Fruit fly (Drosophila melanogaster) whole organism, embryonic: ENCODE results near the gene CG7183.

ENCODE experiments used
- B-H2 ChIP-seq: fragments of 200-800 bp; sonication (Bioruptor generic); optimal IDR thresholded peaks from 2 replicates; lab custom pipeline; 2018; ENCODE audit warnings: missing biosample characterization, mild to moderate bottlenecking, missing genetic modification characterization
- BEAF-32 ChIP-seq: fragments of 200-800 bp; sonication (Bioruptor generic); optimal IDR thresholded peaks from 3 replicates; lab custom pipeline; 2017; ENCODE audit warnings: missing biosample characterization, missing genetic modification characterization, mild to moderate bottlenecking, moderate library complexity, missing genetic modification reagents
- Bdp1 ChIP-seq: fragments of 200-800 bp; sonication (Bioruptor generic); optimal IDR thresholded peaks from 3 replicates; lab custom pipeline; 2016; ENCODE audit warnings: missing biosample characterization, missing genetic modification characterization
- CG12071 ChIP-seq: fragments of 200-800 bp; sonication (Bioruptor generic); optimal IDR thresholded peaks from 3 replicates; lab custom pipeline; 2018; ENCODE audit warnings: missing biosample characterization, mild to moderate bottlenecking, missing genetic modification characterization
- CG12299 ChIP-seq: fragments of 200-800 bp; sonication (Bioruptor generic); optimal IDR thresholded peaks from 2 replicates; lab custom pipeline; 2018; ENCODE audit warnings: missing biosample characterization, mild to moderate bottlenecking, missing genetic modification characterization
- CG12659 ChIP-seq: fragments of 200-800 bp; sonication (Bioruptor generic); optimal IDR thresholded peaks from 3 replicates; lab custom pipeline; 2017; ENCODE audit warnings: mild to moderate bottlenecking, missing biosample characterization, missing genetic modification reagents, missing genetic modification characterization
- CG13287 ChIP-seq: fragments of 200-800 bp; sonication (Bioruptor generic); IDR thresholded peaks from 2 replicates; pipeline ENCODE4 v1.3.6; 2022; ENCODE audit warnings: missing biosample characterization, missing genetic modification characterization; ENCODE audit not compliant: partially characterized antibody
- CG15073 ChIP-seq: fragments of 200-800 bp; sonication (Bioruptor generic); optimal IDR thresholded peaks from 2 replicates; lab custom pipeline; 2016; ENCODE audit warnings: missing biosample characterization, missing genetic modification characterization
- CG16813 ChIP-seq: fragments of 200-800 bp; sonication (Bioruptor generic); IDR thresholded peaks from 3 replicates; pipeline ENCODE4 v1.3.6; 2022; ENCODE audit warnings: missing biosample characterization, missing genetic modification characterization; ENCODE audit not compliant: partially characterized antibody
- CG17385 ChIP-seq: fragments of 200-800 bp; sonication (Bioruptor generic); optimal IDR thresholded peaks from 3 replicates; lab custom pipeline; 2018; ENCODE audit warnings: missing biosample characterization, mild to moderate bottlenecking, missing genetic modification characterization
- CG18476 ChIP-seq: fragments of 200-800 bp; sonication (Bioruptor generic); optimal IDR thresholded peaks from 2 replicates; lab custom pipeline; 2016; ENCODE audit warnings: missing biosample characterization, mild to moderate bottlenecking, missing genetic modification characterization
- CG18764 ChIP-seq: fragments of 200-800 bp; sonication (Bioruptor generic); optimal IDR thresholded peaks from 3 replicates; lab custom pipeline; 2016; ENCODE audit warnings: missing biosample characterization, missing genetic modification characterization
- CG2875 ChIP-seq: fragments of 200-800 bp; sonication (Bioruptor generic); optimal IDR thresholded peaks from 2 replicates; lab custom pipeline; 2017; ENCODE audit warnings: missing biosample characterization, mild to moderate bottlenecking, missing genetic modification characterization, missing genetic modification reagents
- CG30020 ChIP-seq: fragments of 200-800 bp; optimal IDR thresholded peaks from 2 replicates; lab custom pipeline; 2019; ENCODE audit warnings: missing biosample characterization, mild to moderate bottlenecking, missing genetic modification characterization, moderate library complexity
- CG31365 ChIP-seq: fragments of 200-800 bp; sonication (Bioruptor generic); optimal IDR thresholded peaks from 2 replicates; lab custom pipeline; 2018; ENCODE audit warnings: missing biosample characterization, mild to moderate bottlenecking, missing genetic modification characterization
- CG34224 ChIP-seq: fragments of 200-800 bp; sonication (Bioruptor generic); IDR thresholded peaks from 3 replicates; pipeline ENCODE4 v1.3.6; 2022; ENCODE audit warnings: missing biosample characterization, missing genetic modification characterization; ENCODE audit not compliant: partially characterized antibody
- CG4854 ChIP-seq: fragments of 200-800 bp; sonication (Bioruptor generic); optimal IDR thresholded peaks from 2 replicates; lab custom pipeline; 2016; ENCODE audit warnings: missing biosample characterization, missing genetic modification characterization, inconsistent platforms
- CG6654 ChIP-seq: fragments of 200-800 bp; sonication (Bioruptor generic); optimal IDR thresholded peaks from 2 replicates; lab custom pipeline; 2017; ENCODE audit warnings: missing biosample characterization, mild to moderate bottlenecking, missing genetic modification characterization
- CG6689 ChIP-seq: fragments of 200-800 bp; sonication (Bioruptor generic); IDR thresholded peaks from 2 replicates; pipeline ENCODE4 v1.3.6; 2022; ENCODE audit warnings: missing biosample characterization, missing genetic modification characterization
- CG6854 ChIP-seq: fragments of 200-800 bp; sonication (Bioruptor generic); optimal IDR thresholded peaks from 3 replicates; lab custom pipeline; 2017; ENCODE audit warnings: missing biosample characterization, mild to moderate bottlenecking, missing genetic modification characterization
- CG7745 ChIP-seq: fragments of 200-800 bp; sonication (Bioruptor generic); optimal IDR thresholded peaks from 2 replicates; lab custom pipeline; 2018; ENCODE audit warnings: missing biosample characterization, mild to moderate bottlenecking, missing genetic modification characterization, moderate library complexity
- CG8765 ChIP-seq: fragments of 200-800 bp; sonication (Bioruptor generic); IDR thresholded peaks from 2 replicates; pipeline ENCODE4 v1.3.6; 2022; ENCODE audit warnings: missing biosample characterization, missing genetic modification characterization
- CG9609 ChIP-seq: fragments of 200-800 bp; sonication (Bioruptor generic); optimal IDR thresholded peaks from 3 replicates; lab custom pipeline; 2016; ENCODE audit warnings: missing biosample characterization, missing genetic modification characterization
- D ChIP-seq, 2 experiments: fragments of 200-800 bp in 1 of 2; fragments of >200 bp in 1 of 2; sonication (Bioruptor generic) in 1 of 2; optimal IDR thresholded peaks; 2 replicates in 1 of 2; 3 replicates in 1 of 2; lab custom pipeline; 2017; ENCODE audit warnings: mild to moderate bottlenecking in 1 of 2, missing biosample characterization in 1 of 2, missing genetic modification characterization in 1 of 2, missing genetic modification reagents in 1 of 2
- E2f1 ChIP-seq: fragments of 200-800 bp; sonication (Bioruptor generic); IDR thresholded peaks from 2 replicates; pipeline ENCODE4 v1.3.6; 2022; ENCODE audit warnings: missing biosample characterization, missing genetic modification characterization
- Gug ChIP-seq: fragments of 200-800 bp; sonication (Bioruptor generic); IDR thresholded peaks from 4 replicates; pipeline ENCODE4 v1.3.6; 2022; ENCODE audit warnings: missing biosample characterization, missing genetic modification characterization
- H2.0 ChIP-seq: fragments of 200-800 bp; sonication (Bioruptor generic); IDR thresholded peaks from 2 replicates; pipeline ENCODE4 v1.3.6; 2022; ENCODE audit warnings: missing biosample characterization, missing genetic modification characterization
- Hr51 ChIP-seq, 2 experiments: fragments of 200-800 bp; sonication (Bioruptor generic); optimal IDR thresholded peaks; 2 replicates in 1 of 2; 3 replicates in 1 of 2; lab custom pipeline; 2016 to 2018; ENCODE audit warnings: missing biosample characterization in 2 of 2, missing genetic modification characterization in 2 of 2, mild to moderate bottlenecking in 1 of 2, moderate library complexity in 1 of 2
- Hsf ChIP-seq: fragments of 200-800 bp; sonication (Bioruptor generic); optimal IDR thresholded peaks from 3 replicates; lab custom pipeline; 2016; ENCODE audit warnings: missing biosample characterization, missing genetic modification characterization
- Lhr ChIP-seq: fragments of 200-800 bp; sonication (Bioruptor generic); optimal IDR thresholded peaks from 3 replicates; lab custom pipeline; 2017; ENCODE audit warnings: mild to moderate bottlenecking, missing biosample characterization, missing genetic modification reagents, missing genetic modification characterization
- Nf-YA ChIP-seq: fragments of 200-800 bp; sonication (Bioruptor generic); IDR thresholded peaks from 2 replicates; pipeline ENCODE4 v1.3.6; 2022; ENCODE audit warnings: missing biosample characterization, missing genetic modification characterization
- Optix ChIP-seq: fragments of 200-800 bp; sonication (Bioruptor generic); IDR thresholded peaks from 3 replicates; pipeline ENCODE4 v1.3.6; 2022; ENCODE audit warnings: missing biosample characterization, missing genetic modification characterization
- Sry-δ ChIP-seq: fragments of 200-800 bp; sonication (Bioruptor generic); optimal IDR thresholded peaks from 2 replicates; lab custom pipeline; 2016; ENCODE audit warnings: missing biosample characterization, missing genetic modification characterization
- Trl ChIP-seq, 3 experiments: fragments of >200 bp in 2 of 3; fragments of 200-800 bp in 1 of 3; sonication (Bioruptor generic) in 1 of 3; optimal IDR thresholded peaks; 2 replicates in 1 of 3; 3 replicates in 2 of 3; lab custom pipeline; 2016 to 2017; ENCODE audit warnings: missing biosample characterization in 1 of 3, missing genetic modification characterization in 1 of 3
- Xrp1 ChIP-seq: fragments of 200-800 bp; sonication (Bioruptor generic); IDR thresholded peaks from 2 replicates; pipeline ENCODE4 v1.3.6; 2022; ENCODE audit warnings: missing biosample characterization, missing genetic modification characterization
- amos ChIP-seq: fragments of 200-800 bp; sonication (Bioruptor generic); IDR thresholded peaks from 2 replicates; pipeline ENCODE4 v1.3.6; 2022; ENCODE audit warnings: missing biosample characterization, missing genetic modification characterization; ENCODE audit not compliant: partially characterized antibody
- ato ChIP-seq: fragments of 200-800 bp; sonication (Bioruptor generic); IDR thresholded peaks from 2 replicates; pipeline ENCODE4 v1.3.6; 2022; ENCODE audit warnings: missing biosample characterization, missing genetic modification characterization; ENCODE audit not compliant: partially characterized antibody
- bcd ChIP-seq: fragments of 200-800 bp; sonication (Bioruptor generic); optimal IDR thresholded peaks from 2 replicates; lab custom pipeline; 2017; ENCODE audit warnings: missing biosample characterization, mild to moderate bottlenecking, missing genetic modification characterization
- dm ChIP-seq: fragments of 200-800 bp; sonication (Bioruptor generic); optimal IDR thresholded peaks from 3 replicates; lab custom pipeline; 2016; ENCODE audit warnings: missing biosample characterization, missing genetic modification characterization
- exex ChIP-seq: fragments of 200-800 bp; sonication (Bioruptor generic); optimal IDR thresholded peaks from 4 replicates; lab custom pipeline; 2018; ENCODE audit warnings: missing biosample characterization, mild to moderate bottlenecking, missing genetic modification characterization, moderate library complexity
- gce ChIP-seq: fragments of 200-800 bp; sonication (Bioruptor generic); IDR thresholded peaks from 3 replicates; pipeline ENCODE4 v1.3.6; 2022; ENCODE audit warnings: missing biosample characterization, missing genetic modification characterization
- grau ChIP-seq: fragments of 200-800 bp; optimal IDR thresholded peaks from 3 replicates; lab custom pipeline; 2019; ENCODE audit warnings: missing biosample characterization, mild to moderate bottlenecking, missing genetic modification characterization, moderate library complexity
- lov ChIP-seq, 2 experiments: fragments of 200-800 bp in 1 of 2; fragments of >200 bp in 1 of 2; sonication (Bioruptor generic) in 1 of 2; IDR thresholded peaks in 1 of 2; optimal IDR thresholded peaks in 1 of 2; 2 replicates in 1 of 2; 3 replicates in 1 of 2; pipeline versions ENCODE4 v1.3.6 to Lab custom; 2017 to 2022; ENCODE audit warnings: missing biosample characterization in 1 of 2, missing genetic modification characterization in 1 of 2
- pan ChIP-seq, 4 experiments: fragments of >200 bp in 3 of 4; fragments of 200-800 bp in 1 of 4; sonication (Bioruptor generic) in 1 of 4; optimal IDR thresholded peaks in 3 of 4; IDR thresholded peaks in 1 of 4; 2 replicates each; pipeline versions ENCODE4 v1.3.6 to Lab custom; 2017 to 2022; ENCODE audit warnings: missing biosample characterization in 2 of 4, missing genetic modification characterization in 2 of 4, mixed read lengths in 1 of 4
- pnt ChIP-seq: fragments of 200-800 bp; sonication (Bioruptor generic); optimal IDR thresholded peaks from 3 replicates; lab custom pipeline; 2016; ENCODE audit warnings: missing biosample characterization, missing genetic modification characterization
- ro ChIP-seq: fragments of 200-800 bp; sonication (Bioruptor generic); IDR thresholded peaks from 2 replicates; pipeline ENCODE4 v1.3.6; 2022; ENCODE audit warnings: missing biosample characterization, missing genetic modification characterization
- slp2 ChIP-seq: fragments of 200-800 bp; sonication (Bioruptor generic); optimal IDR thresholded peaks from 2 replicates; lab custom pipeline; 2016; ENCODE audit warnings: missing biosample characterization, missing genetic modification characterization
- sqz ChIP-seq: fragments of 200-800 bp; sonication (Bioruptor generic); optimal IDR thresholded peaks from 3 replicates; lab custom pipeline; 2018; ENCODE audit warnings: missing biosample characterization, mild to moderate bottlenecking, missing genetic modification characterization
- ttk ChIP-seq: fragments of 200-800 bp; sonication (Bioruptor generic); IDR thresholded peaks from 2 replicates; pipeline ENCODE4 v2.1.2; 2022; ENCODE audit warnings: missing biosample characterization, missing genetic modification characterization
- tx ChIP-seq: fragments of 200-800 bp; sonication (Bioruptor generic); optimal IDR thresholded peaks from 2 replicates; lab custom pipeline; 2016; ENCODE audit warnings: missing biosample characterization, missing genetic modification characterization

CG7183 gene

DNA sequence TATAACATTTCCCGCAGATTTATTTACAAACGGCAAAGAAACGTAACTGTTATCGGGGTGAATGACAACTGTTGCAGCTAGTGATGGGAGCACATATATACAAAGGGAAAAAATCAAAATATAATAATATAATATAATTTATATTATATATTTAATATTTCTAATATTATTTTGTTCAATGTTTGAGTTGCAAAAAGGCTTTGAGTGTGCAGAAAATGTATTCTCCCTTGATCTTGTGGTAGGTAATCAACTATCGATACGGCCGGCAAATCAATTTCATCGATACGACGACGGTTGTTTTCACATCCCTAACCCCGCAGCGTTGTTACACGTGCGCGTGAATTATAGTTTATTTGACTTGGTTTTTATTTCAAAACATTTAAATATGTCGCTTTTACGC is 2.9 kb upstream of the CG7183 start, which contains the start of the genes mTerf5 and Non3 (continued):
- TF ChIP-seq E2f1 (GFP tag; lab: Robert Waterston, UW) (peak; percentile 11; the same call in 1 of the 2 replicates), exex (tag; lab: Kevin White, UChicago) (peak; percentile 12), H2.0 (no peak), CG9609 (GFP tag; lab: Kevin White, UChicago) (no peak), bcd (peak; percentile 44), CG12299 (peak; percentile 32), tx (no peak), ro (GFP tag; lab: Robert Waterston, UW) (no peak), CG15073 (GFP tag; lab: Kevin White, UChicago) (no peak), CG18764 (peak; percentile 47), D (optimal IDR thresholded peaks at IDR 0.05; lab: Kevin White, UChicago) (no peak), D (GFP tag; optimal IDR thresholded peaks at IDR 0.05; lab: Kevin White, UChicago) (no peak), CG6854 (GFP tag; lab: Kevin White, UChicago) (no peak), CG30020 (tag; lab: Kevin White, UChicago) (peak; percentile 57), CG7745 (no peak), ttk (GFP tag; lab: Robert Waterston, UW) (no peak), CG12659 (peak; percentile 75), CG13287 (GFP tag; lab: Robert Waterston, UW) (peak; percentile 95), lov (optimal IDR thresholded peaks at IDR 0.05; lab: Kevin White, UChicago) (no peak), lov (GFP tag; IDR thresholded peaks at IDR 0.05; lab: Robert Waterston, UW) (no peak), Xrp1 (peak; percentile 73), dm (peak; percentile 88), pan (optimal IDR thresholded peaks at IDR 0.05; lab: Kevin White, UChicago) (no peak), pan (GFP tag; optimal IDR thresholded peaks at IDR 0.05 in 1 of 2, IDR thresholded peaks at IDR 0.05 in 1 of 2) (peak in 1 of 2 experiments; percentile 60), CG17385 (GFP tag; lab: Kevin White, UChicago) (peak; percentile 54), Gug (GFP tag; lab: Robert Waterston, UW) (peak; percentile 56; the same call in 2 of the 4 replicates), Sry-δ (GFP tag; lab: Kevin White, UChicago) (peak; percentile 85), CG6689 (GFP tag; lab: Robert Waterston, UW) (peak; percentile 57), Hr51 (GFP tag; optimal IDR thresholded peaks at IDR 0.05; lab: Kevin White, UChicago) (peak in 1 of 2 experiments; percentile 46), Bdp1 (GFP tag; lab: Kevin White, UChicago) (peak; percentile 12), Optix (GFP tag; lab: Robert Waterston, UW) (peak; percentile 37; the same call in 1 of the 3 replicates), CG16813 (GFP tag; lab: Robert Waterston, UW) (peak; percentile 89), CG2875 (GFP tag; lab: Kevin White, UChicago) (peak; percentile 2), CG34224 (GFP tag; lab: Robert Waterston, UW) (peak; percentile 90), CG31365 (no peak), Trl (optimal IDR thresholded peaks at IDR 0.05; lab: Kevin White, UChicago) (no peak), Trl (GFP tag; optimal IDR thresholded peaks at IDR 0.05; lab: Kevin White, UChicago) (no peak), B-H2 (GFP tag; lab: Kevin White, UChicago) (peak; percentile 70)

DNA sequence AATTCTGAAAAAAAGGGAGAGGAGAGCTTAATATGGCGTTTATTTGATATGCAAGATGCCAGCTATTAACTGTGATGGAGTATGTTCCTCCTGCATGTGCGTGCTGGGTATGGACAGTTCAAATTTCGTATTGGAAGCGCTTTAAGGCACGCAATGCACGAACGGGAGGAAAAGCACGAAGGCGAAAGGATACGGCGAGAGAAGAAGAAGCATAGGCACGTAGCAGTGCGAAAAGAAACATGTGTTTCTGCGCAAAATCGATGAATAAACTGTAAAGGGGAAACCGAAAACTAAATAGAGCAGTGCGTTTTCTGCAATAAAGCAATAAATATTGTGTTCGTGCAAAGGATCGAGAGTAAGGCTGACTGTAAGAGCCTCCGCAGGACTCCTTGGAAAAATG is 4.6 kb downstream of the CG7183 start, which contains the start of gene CG14314:
CG14314 (plus strand) TSS at position 243 of the 400 bp plus-strand sequence.
- no peak for TF ChIP-seq CG6654 (GFP tag; lab: Kevin White, UChicago)
- TF ChIP-seq Lhr (GFP tag; lab: Kevin White, UChicago): no peak
- TF ChIP-seq pnt: no peak
- TF ChIP-seq Nf-YA (GFP tag; lab: Robert Waterston, UW): no peak
- TF ChIP-seq ato (GFP tag; lab: Robert Waterston, UW): no peak
- peak; percentile 30 for TF ChIP-seq BEAF-32 (GFP tag; lab: Kevin White, UChicago)
- TF ChIP-seq amos: peak; percentile 67; the same call in 1 of the 2 replicates
- no peak for TF ChIP-seq CG4854 (GFP tag; lab: Kevin White, UChicago)
- TF ChIP-seq Hsf (GFP tag; lab: Kevin White, UChicago): no peak
- TF ChIP-seq CG12071 (GFP tag; lab: Kevin White, UChicago): no peak
- TF ChIP-seq CG8765 (GFP tag; lab: Robert Waterston, UW): no peak
- TF ChIP-seq CG18476 (GFP tag; lab: Kevin White, UChicago): no peak
- TF ChIP-seq gce (GFP tag; lab: Robert Waterston, UW): no peak
- TF ChIP-seq sqz (GFP tag; lab: Kevin White, UChicago): no peak
- no peak for TF ChIP-seq slp2 (GFP tag; lab: Kevin White, UChicago)
- TF ChIP-seq grau: no peak
